Worm (Caenorhabditis elegans) whole organism, L3 larva: ENCODE results near the gene aat-3.

Source experiments
- ZK546.5 ChIP-seq: sonication (generic microtip); optimal IDR thresholded peaks from 2 replicates; lab custom pipeline; 2017; ENCODE audit warnings: missing biosample characterization, missing genetic modification characterization
- ama-1 ChIP-seq: fragments of 150-350 bp; optimal IDR thresholded peaks from 2 replicates; lab custom pipeline; 2018
- ceh-82 ChIP-seq: fragments of 150-350 bp; optimal IDR thresholded peaks from 2 replicates; lab custom pipeline; 2014; ENCODE audit warnings: missing biosample characterization, missing genetic modification characterization
- egl-27 ChIP-seq: sonication (generic microtip); optimal IDR thresholded peaks from 4 replicates; lab custom pipeline; 2017; ENCODE audit warnings: missing biosample characterization, missing genetic modification reagents, missing genetic modification characterization
- fkh-10 ChIP-seq: sonication (generic microtip); optimal IDR thresholded peaks from 2 replicates; lab custom pipeline; 2017; ENCODE audit warnings: missing biosample characterization, missing genetic modification reagents, missing genetic modification characterization
- nhr-237 ChIP-seq: fragments of 150-350 bp; optimal IDR thresholded peaks from 2 replicates; lab custom pipeline; 2014; ENCODE audit warnings: missing biosample characterization, missing genetic modification characterization
- nhr-77 ChIP-seq: fragments of 150-350 bp; optimal IDR thresholded peaks from 2 replicates; lab custom pipeline; 2014; ENCODE audit warnings: missing biosample characterization, missing genetic modification characterization
- sea-2 ChIP-seq: fragments of 150-350 bp; sonication (generic microtip); optimal IDR thresholded peaks from 4 replicates; lab custom pipeline; 2014; ENCODE audit warnings: missing biosample characterization, missing genetic modification reagents, missing genetic modification characterization
- snpc-4 ChIP-seq: fragments of 150-350 bp; optimal IDR thresholded peaks from 2 replicates; lab custom pipeline; 2014; ENCODE audit warnings: missing biosample characterization, missing genetic modification characterization
- unc-62 ChIP-seq: fragments of 150-350 bp; sonication (generic microtip); optimal IDR thresholded peaks from 4 replicates; lab custom pipeline; 2014; ENCODE audit warnings: missing biosample characterization, missing genetic modification reagents, missing genetic modification characterization
- ztf-11 ChIP-seq: fragments of 150-350 bp; optimal IDR thresholded peaks from 2 replicates; lab custom pipeline; 2014; ENCODE audit warnings: missing biosample characterization, missing genetic modification characterization

- no peak for TF ChIP-seq ztf-11 (tag; lab: Kevin White, UChicago)
- no peak for TF ChIP-seq nhr-237 (tag; lab: Kevin White, UChicago)
- no peak for TF ChIP-seq unc-62
- no peak for TF ChIP-seq ceh-82 (tag; lab: Kevin White, UChicago)
- TF ChIP-seq sea-2 (GFP tag; lab: Kevin White, UChicago) = no peak
- no peak for TF ChIP-seq ama-1 (lab: Kevin White, UChicago)
- no peak for TF ChIP-seq snpc-4 (tag; lab: Kevin White, UChicago)
- no peak for TF ChIP-seq ZK546.5
- no peak for TF ChIP-seq nhr-77 (tag; lab: Kevin White, UChicago)
- no peak for TF ChIP-seq egl-27
- no peak for TF ChIP-seq fkh-10
Measured at ce11 chrX:2565308-2565773, 13.3 kb downstream of the aat-3 start, which contains the start of gene F52H2.15.
